Worm (Caenorhabditis elegans) whole organism, L4/young adult: ENCODE results near the gene mcm-5.

Experiments used
- W03F9.2 ChIP-seq: fragments of 150-350 bp; optimal IDR thresholded peaks from 2 replicates; lab custom pipeline; 2014; ENCODE audit warnings: missing biosample characterization, missing genetic modification characterization
- him-1 ChIP-seq: sonication (generic microtip); optimal IDR thresholded peaks from 2 replicates; lab custom pipeline; 2016; ENCODE audit warnings: missing genotype, missing genetic modification reagents, missing genetic modification characterization, missing compliant biosample characterization

- TF ChIP-seq him-1 (no peak), W03F9.2 (tag; lab: Kevin White, UChicago) (no peak)
Measured at ce11 chrIII:4300989-4301498, 10.0 kb upstream of the mcm-5 start, which contains the start of gene R10E4.11.
